Worm (Caenorhabditis elegans): ENCODE results near the gene nlp-46.

The nlp-46 gene

ce11 chrV:12491070-12491643 lies 14.9 kb downstream of the nlp-46 start (continued):
- peak; percentile 81; the same call in 1 of the 2 replicates for TF ChIP-seq ztf-28 (GFP tag; IDR thresholded peaks at IDR 0.05)
- TF ChIP-seq ztf-6 (GFP tag; IDR thresholded peaks at IDR 0.05): no peak
- no peak for TF ChIP-seq K12H6.12 (tag; optimal IDR thresholded peaks at IDR 0.05)
- no peak for TF ChIP-seq hlh-26 (GFP tag; conservative IDR thresholded peaks at IDR 0.05)
- 0 out of 2 replicates have a peak, but pooled peaks have one; percentile 85 for TF ChIP-seq F39B2.1 (GFP tag; IDR thresholded peaks at IDR 0.05)
- no peak for TF ChIP-seq sdz-38 (tag; optimal IDR thresholded peaks at IDR 0.05)
- TF ChIP-seq dpl-1 (GFP tag; optimal IDR thresholded peaks at IDR 0.05): no peak
- TF ChIP-seq ama-1 (optimal IDR thresholded peaks at IDR 0.05): peak; percentile 35
- TF ChIP-seq ama-1 (GFP tag; optimal IDR thresholded peaks at IDR 0.05): no peak
- no peak for TF ChIP-seq F37B4.10 (GFP tag; IDR thresholded peaks at IDR 0.05)
- no peak for TF ChIP-seq zim-3 (tag; optimal IDR thresholded peaks at IDR 0.05)
- no peak for TF ChIP-seq bed-1 (GFP tag; IDR thresholded peaks at IDR 0.05)
- TF ChIP-seq ztf-3 (GFP tag; optimal IDR thresholded peaks at IDR 0.05): no peak
- TF ChIP-seq ZK185.1 (tag; optimal IDR thresholded peaks at IDR 0.05; ENCODE audit: poor library complexity, severe bottlenecking): peak; percentile 79
- peak; percentile 36 for TF ChIP-seq xnd-1 (tag; optimal IDR thresholded peaks at IDR 0.05)
- TF ChIP-seq C17E4.6 (GFP tag; IDR thresholded peaks at IDR 0.05): 0 out of 2 replicates have a peak, but pooled peaks have one; percentile 9
- TF ChIP-seq attf-3 (GFP tag; conservative IDR thresholded peaks at IDR 0.05): peak; percentile 75

ce11 chrV:12488002-12488401 lies 18.1 kb downstream of the nlp-46 start:
- TF ChIP-seq madf-6 (GFP tag; IDR thresholded peaks at IDR 0.05) (peak; percentile 19; the same call in 1 of the 2 replicates), akir-1 (GFP tag; optimal IDR thresholded peaks at IDR 0.05) (no peak), hmg-1.2 (GFP tag; IDR thresholded peaks at IDR 0.05) (peak; percentile 46; the same call in 1 of the 2 replicates)

- TF ChIP-seq ceh-100 (GFP tag; IDR thresholded peaks at IDR 0.05) (no peak), ceh-40 (GFP tag; IDR thresholded peaks at IDR 0.05) (no peak), rec-8 (tag; optimal IDR thresholded peaks at IDR 0.05) (no peak), unc-62 (GFP tag; optimal IDR thresholded peaks at IDR 0.05) (no peak), B0019.2 (GFP tag; conservative IDR thresholded peaks at IDR 0.05) (no peak), F55B11.4 (tag; optimal IDR thresholded peaks at IDR 0.05; ENCODE audit: borderline replicate concordance, insufficient read depth) (no peak), snpc-3.4 (tag; optimal IDR thresholded peaks at IDR 0.05) (no peak), him-1 (tag; optimal IDR thresholded peaks at IDR 0.05) (no peak), lin-26 (GFP tag; IDR thresholded peaks at IDR 0.05) (no peak), ccch-3 (GFP tag; optimal IDR thresholded peaks at IDR 0.05) (no peak), xnd-1 (tag; optimal IDR thresholded peaks at IDR 0.05) (no peak), ceh-58 (GFP tag; IDR thresholded peaks at IDR 0.05) (no peak)
These were observed 19.2 kb downstream of the nlp-46 start, which contains the start of gene inx-11 for ce11 chrV:12486934-12487333. TSS of gene inx-11 (plus strand) at chrV:12487234.

- TF ChIP-seq nfya-1 (tag; optimal IDR thresholded peaks at IDR 0.05; ENCODE audit: borderline replicate concordance, insufficient read depth): no peak
- no peak for TF ChIP-seq cebp-1 (GFP tag; IDR thresholded peaks at IDR 0.05)
- TF ChIP-seq cebp-1 (tag; optimal IDR thresholded peaks at IDR 0.05): peak; percentile 6
- TF ChIP-seq mcd-1 (GFP tag; IDR thresholded peaks at IDR 0.05): no peak
- TF ChIP-seq nhr-90 (tag; optimal IDR thresholded peaks at IDR 0.05): no peak
These were observed 21.5 kb downstream of the nlp-46 start, which contains the start of gene srt-39 for ce11 chrV:12484585-12484984. TSS of gene srt-39 (plus strand) at chrV:12484885.
